Worm (Caenorhabditis elegans): ENCODE measurements around the gene T24C2.5.

DNA sequence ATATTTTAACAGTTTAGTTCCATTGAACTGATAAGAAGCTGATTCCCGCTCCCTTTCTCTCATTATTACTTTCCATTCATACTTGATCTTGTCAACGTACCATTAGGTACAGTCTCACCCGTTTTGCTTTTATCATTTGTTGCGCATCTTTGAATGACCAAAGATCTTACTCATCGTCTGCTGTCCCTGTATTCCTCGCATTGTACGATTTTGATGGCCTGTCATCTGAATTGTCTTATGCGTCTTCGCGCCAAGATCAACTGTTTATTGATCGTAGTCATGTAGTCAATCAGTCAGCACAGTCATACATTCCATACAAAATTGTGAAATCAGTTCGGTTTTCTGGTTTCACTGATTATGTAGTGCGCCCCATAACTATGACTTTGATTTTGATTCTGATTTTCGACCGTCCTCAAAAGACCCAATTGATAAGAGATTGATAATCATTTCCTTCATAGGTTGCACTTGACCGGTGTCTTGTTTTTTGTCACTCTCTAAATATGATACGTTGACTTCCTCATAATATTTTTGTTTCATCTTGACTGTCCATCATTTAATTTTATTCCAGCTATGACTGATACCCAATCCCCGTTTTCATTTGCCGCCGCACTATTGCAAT, 23.8 kb downstream of the T24C2.5 start, which contains the start of gene nhr-3:
- no peak for TF ChIP-seq lin-13 (GFP tag; optimal IDR thresholded peaks at IDR 0.05)
- no peak for TF ChIP-seq snpc-4 (tag; optimal IDR thresholded peaks at IDR 0.05)
- no peak for TF ChIP-seq lin-39 (tag; optimal IDR thresholded peaks at IDR 0.05)
- TF ChIP-seq F13H6.1 (tag; optimal IDR thresholded peaks at IDR 0.05), result no peak
- no peak for TF ChIP-seq nhr-10 (tag; optimal IDR thresholded peaks at IDR 0.05)
- no peak for TF ChIP-seq ceh-16 (tag; optimal IDR thresholded peaks at IDR 0.05)
- peak; percentile 79 for TF ChIP-seq blmp-1 (tag; optimal IDR thresholded peaks at IDR 0.05; ENCODE audit: insufficient read depth)
- TF ChIP-seq nhr-12 (tag; optimal IDR thresholded peaks at IDR 0.05), result no peak
- TF ChIP-seq R02D3.7 (tag; optimal IDR thresholded peaks at IDR 0.05), result no peak
- TF ChIP-seq lsy-2 (tag; optimal IDR thresholded peaks at IDR 0.05), result no peak
- TF ChIP-seq nhr-77 (tag; optimal IDR thresholded peaks at IDR 0.05), result no peak

Measured in whole organism, L2 larva.